Fruit fly (Drosophila melanogaster) whole organism, pupa: ENCODE results near the gene CG34417.

Source experiments
- CG17806 ChIP-seq: fragments of 200-800 bp; sonication (Bioruptor generic); optimal IDR thresholded peaks from 2 replicates; lab custom pipeline; 2018; ENCODE audit warnings: missing biosample characterization, mild to moderate bottlenecking, missing genetic modification characterization, moderate library complexity
- CG9948 ChIP-seq: fragments of 200-800 bp; sonication (Bioruptor generic); optimal IDR thresholded peaks from 2 replicates; lab custom pipeline; 2018; ENCODE audit warnings: missing biosample characterization, mild to moderate bottlenecking, missing genetic modification characterization, moderate library complexity

DNA sequence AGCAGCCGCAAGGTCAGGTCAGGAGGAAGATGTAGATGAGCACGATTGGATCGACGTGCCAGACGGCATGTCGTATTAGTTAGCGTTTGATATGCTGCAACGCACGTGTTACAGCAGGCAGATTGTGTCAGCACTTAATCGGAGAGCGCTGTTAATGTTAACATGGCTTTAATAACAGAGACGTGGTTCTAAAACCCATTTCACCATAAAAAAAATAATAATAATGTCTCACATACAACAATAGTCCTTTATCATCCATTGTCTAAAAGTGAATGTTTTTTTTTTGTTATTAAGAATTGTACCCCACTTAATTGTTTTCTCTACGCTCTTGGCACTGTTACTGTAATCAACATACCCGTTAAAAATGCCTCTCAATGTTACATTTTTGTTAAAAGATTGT, 58.7 kb downstream of the CG34417 start:
- peak; percentile 78 for TF ChIP-seq CG9948 (tag; lab: Kevin White, UChicago)
- TF ChIP-seq CG17806 (tag; lab: Kevin White, UChicago) = peak; percentile 97
